Fruit fly (Drosophila melanogaster): ENCODE results near the gene Taf10b.

The Taf10b gene

DNA sequence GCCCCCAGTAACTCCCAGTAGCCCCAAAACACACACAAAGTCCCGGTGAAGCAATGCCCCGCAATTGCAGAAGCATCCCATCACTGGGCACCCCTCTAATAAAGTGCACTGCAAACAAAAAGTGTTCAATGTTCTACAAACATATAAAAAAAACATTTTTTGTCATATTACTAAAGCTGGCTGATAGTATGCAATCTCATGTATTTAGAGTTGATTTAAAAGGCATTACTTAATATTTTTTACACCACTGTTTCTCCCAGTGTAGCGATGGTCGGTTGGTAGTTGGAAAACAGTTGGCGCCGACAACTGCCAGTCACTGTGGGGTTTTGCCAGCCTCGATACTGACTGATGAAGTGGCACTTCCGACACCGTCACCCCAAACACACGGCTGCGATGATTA lies 47.3 kb downstream of the Taf10b start (continued):
- TF ChIP-seq CG12942 (GFP tag; optimal IDR thresholded peaks at IDR 0.05) (no peak), HmgZ (tag; optimal IDR thresholded peaks at IDR 0.05) (no peak), chn (GFP tag; optimal IDR thresholded peaks at IDR 0.05) (no peak), CG10565 (GFP tag; optimal IDR thresholded peaks at IDR 0.05) (no peak), bowl (GFP tag; IDR thresholded peaks at IDR 0.05) (no peak), Mrtf (GFP tag; IDR thresholded peaks at IDR 0.05) (0 out of 3 replicates have a peak, but pooled peaks have one; percentile 38), CG11504 (tag; optimal IDR thresholded peaks at IDR 0.05) (peak; percentile 50), CG30020 (tag; optimal IDR thresholded peaks at IDR 0.05) (no peak), CG2678 (tag; optimal IDR thresholded peaks at IDR 0.05) (peak; percentile 29), zf30C (GFP tag; optimal IDR thresholded peaks at IDR 0.05) (no peak), CG8944 (GFP tag; optimal IDR thresholded peaks at IDR 0.05) (peak; percentile 14), lilli (GFP tag; optimal IDR thresholded peaks at IDR 0.05) (no peak), Dbx (GFP tag; IDR thresholded peaks at IDR 0.05) (peak; percentile 46; the same call in 1 of the 3 replicates), CG1647 (GFP tag; optimal IDR thresholded peaks at IDR 0.05) (no peak), slbo (GFP tag; IDR thresholded peaks at IDR 0.05) (peak; percentile 28; the same call in 1 of the 2 replicates), CG3163 (GFP tag; optimal IDR thresholded peaks at IDR 0.05) (no peak)

Measured in whole organism, embryonic.